Fruit fly (Drosophila melanogaster) whole organism, embryonic: ENCODE results near the gene CG5390.

Source experiments
- BEAF-32 ChIP-seq: fragments of 200-800 bp; sonication (Bioruptor generic); optimal IDR thresholded peaks from 3 replicates; lab custom pipeline; 2017; ENCODE audit warnings: missing biosample characterization, missing genetic modification characterization, mild to moderate bottlenecking, moderate library complexity, missing genetic modification reagents
- CG10267 ChIP-seq: fragments of 200-800 bp; sonication (Bioruptor generic); optimal IDR thresholded peaks from 2 replicates; lab custom pipeline; 2018; ENCODE audit warnings: missing biosample characterization, mild to moderate bottlenecking, missing genetic modification characterization, moderate library complexity
- CG10274 ChIP-seq: fragments of 200-800 bp; sonication (Bioruptor generic); optimal IDR thresholded peaks from 3 replicates; lab custom pipeline; 2017; ENCODE audit warnings: missing biosample characterization, mild to moderate bottlenecking, missing genetic modification characterization
- CG10979 ChIP-seq: fragments of 200-800 bp; sonication (Bioruptor generic); optimal IDR thresholded peaks from 2 replicates; lab custom pipeline; 2018; ENCODE audit warnings: missing biosample characterization, mild to moderate bottlenecking, missing genetic modification characterization, moderate library complexity
- CG12155 ChIP-seq: fragments of 200-800 bp; sonication (Bioruptor generic); optimal IDR thresholded peaks from 3 replicates; lab custom pipeline; 2016; ENCODE audit warnings: missing biosample characterization, missing genetic modification characterization
- CG12299 ChIP-seq: fragments of 200-800 bp; sonication (Bioruptor generic); optimal IDR thresholded peaks from 2 replicates; lab custom pipeline; 2018; ENCODE audit warnings: missing biosample characterization, mild to moderate bottlenecking, missing genetic modification characterization
- CG12391 ChIP-seq: fragments of 200-800 bp; sonication (Bioruptor generic); optimal IDR thresholded peaks from 3 replicates; lab custom pipeline; 2018; ENCODE audit warnings: missing biosample characterization, mild to moderate bottlenecking, missing genetic modification characterization, moderate library complexity
- CG12744 ChIP-seq: fragments of 200-800 bp; sonication (Bioruptor generic); optimal IDR thresholded peaks from 2 replicates; lab custom pipeline; 2016; ENCODE audit warnings: missing biosample characterization, missing genetic modification characterization
- CG12769 ChIP-seq: fragments of 200-800 bp; sonication (Bioruptor generic); optimal IDR thresholded peaks from 2 replicates; lab custom pipeline; 2019; ENCODE audit warnings: missing biosample characterization, mild to moderate bottlenecking, missing genetic modification characterization, moderate library complexity
- CG14710 ChIP-seq: fragments of 200-800 bp; sonication (Bioruptor generic); optimal IDR thresholded peaks from 3 replicates; lab custom pipeline; 2019; ENCODE audit warnings: missing biosample characterization, mild to moderate bottlenecking, missing genetic modification characterization, moderate library complexity
- CG15601 ChIP-seq: fragments of 200-800 bp; sonication (Bioruptor generic); optimal IDR thresholded peaks from 3 replicates; lab custom pipeline; 2019; ENCODE audit warnings: missing biosample characterization, mild to moderate bottlenecking, missing genetic modification characterization, moderate library complexity
- CG18262 ChIP-seq: fragments of 200-800 bp; optimal IDR thresholded peaks from 3 replicates; lab custom pipeline; 2019; ENCODE audit warnings: missing biosample characterization, mild to moderate bottlenecking, missing genetic modification characterization, moderate library complexity
- CG30020 ChIP-seq: fragments of 200-800 bp; optimal IDR thresholded peaks from 2 replicates; lab custom pipeline; 2019; ENCODE audit warnings: missing biosample characterization, mild to moderate bottlenecking, missing genetic modification characterization, moderate library complexity
- CG4282 ChIP-seq: fragments of 200-800 bp; sonication (Bioruptor generic); optimal IDR thresholded peaks from 2 replicates; lab custom pipeline; 2016; ENCODE audit warnings: missing biosample characterization, missing genetic modification characterization
- CG4730 ChIP-seq: fragments of 200-800 bp; sonication (Bioruptor generic); IDR thresholded peaks from 2 replicates; pipeline ENCODE4 v1.3.6; 2022; ENCODE audit warnings: missing biosample characterization, missing genetic modification characterization
- CG7786 ChIP-seq: fragments of 200-800 bp; sonication (Bioruptor generic); optimal IDR thresholded peaks from 2 replicates; lab custom pipeline; 2016; ENCODE audit warnings: missing biosample characterization, missing genetic modification characterization
- CG8290 ChIP-seq, 3 experiments: fragments of 200-800 bp; sonication (Bioruptor generic); optimal IDR thresholded peaks; 2 replicates each; lab custom pipeline; 2016 to 2019; ENCODE audit warnings: missing biosample characterization in 3 of 3, missing genetic modification characterization in 3 of 3, mild to moderate bottlenecking in 2 of 3, moderate library complexity in 1 of 3
- CG8359 ChIP-seq: fragments of 200-800 bp; sonication (Bioruptor generic); optimal IDR thresholded peaks from 2 replicates; lab custom pipeline; 2017; ENCODE audit warnings: missing biosample characterization, mild to moderate bottlenecking, missing genetic modification characterization, borderline replicate concordance
- CG8924 ChIP-seq: fragments of 200-800 bp; optimal IDR thresholded peaks from 3 replicates; lab custom pipeline; 2019; ENCODE audit warnings: missing biosample characterization, mild to moderate bottlenecking, missing genetic modification characterization, moderate library complexity
- CG9727 ChIP-seq: fragments of 200-800 bp; sonication (Bioruptor generic); optimal IDR thresholded peaks from 3 replicates; lab custom pipeline; 2017; ENCODE audit warnings: missing biosample characterization, mild to moderate bottlenecking, missing genetic modification characterization
- CG9797 ChIP-seq: fragments of 200-800 bp; sonication (Bioruptor generic); optimal IDR thresholded peaks from 3 replicates; lab custom pipeline; 2018; ENCODE audit warnings: missing biosample characterization, mild to moderate bottlenecking, missing genetic modification characterization
- Dp ChIP-seq: fragments of 200-800 bp; sonication (Bioruptor generic); optimal IDR thresholded peaks from 2 replicates; lab custom pipeline; 2018; ENCODE audit warnings: missing biosample characterization, mild to moderate bottlenecking, missing genetic modification characterization, moderate library complexity
- E2f2 ChIP-seq: fragments of 200-800 bp; sonication (Bioruptor generic); IDR thresholded peaks from 2 replicates; pipeline ENCODE4 v1.3.6; 2022; ENCODE audit warnings: missing biosample characterization, missing genetic modification characterization
- Fer1 ChIP-seq: fragments of 200-800 bp; sonication (Bioruptor generic); optimal IDR thresholded peaks from 2 replicates; lab custom pipeline; 2017; ENCODE audit warnings: missing biosample characterization, mild to moderate bottlenecking, missing genetic modification characterization
- NFAT ChIP-seq: fragments of 200-800 bp; sonication (Bioruptor generic); IDR thresholded peaks from 2 replicates; pipeline ENCODE4 v1.3.6; 2022; ENCODE audit warnings: missing biosample characterization, missing genetic modification characterization
- Nf-YC ChIP-seq: fragments of 200-800 bp; optimal IDR thresholded peaks from 3 replicates; lab custom pipeline; 2019; ENCODE audit warnings: missing biosample characterization, mild to moderate bottlenecking, missing genetic modification characterization, moderate library complexity
- Optix ChIP-seq: fragments of 200-800 bp; sonication (Bioruptor generic); IDR thresholded peaks from 3 replicates; pipeline ENCODE4 v1.3.6; 2022; ENCODE audit warnings: missing biosample characterization, missing genetic modification characterization
- Pdp1 ChIP-seq, 2 experiments: fragments of 200-800 bp; sonication (Bioruptor generic); optimal IDR thresholded peaks; 3 replicates each; lab custom pipeline; 2016; ENCODE audit warnings: missing biosample characterization in 2 of 2, missing genetic modification characterization in 2 of 2, mild to moderate bottlenecking in 1 of 2, moderate library complexity in 1 of 2
- bab2 ChIP-seq: fragments of 200-800 bp; sonication (Bioruptor generic); optimal IDR thresholded peaks from 2 replicates; lab custom pipeline; 2016; ENCODE audit warnings: missing biosample characterization, missing genetic modification characterization
- ewg ChIP-seq: fragments of 200-800 bp; sonication (Bioruptor generic); optimal IDR thresholded peaks from 3 replicates; lab custom pipeline; 2017; ENCODE audit warnings: mild to moderate bottlenecking, missing biosample characterization, missing genetic modification reagents, missing genetic modification characterization
- gem ChIP-seq: fragments of 200-800 bp; sonication (Bioruptor generic); optimal IDR thresholded peaks from 2 replicates; lab custom pipeline; 2019; ENCODE audit warnings: missing biosample characterization, mild to moderate bottlenecking, missing genetic modification characterization, moderate library complexity
- gro ChIP-seq: fragments of 200-800 bp; sonication (Bioruptor generic); optimal IDR thresholded peaks from 2 replicates; lab custom pipeline; 2016; ENCODE audit warnings: missing biosample characterization, missing genetic modification characterization
- hkb ChIP-seq, 2 experiments: fragments of 200-800 bp in 1 of 2; fragments of >200 bp in 1 of 2; sonication (Bioruptor generic) in 1 of 2; IDR thresholded peaks in 1 of 2; optimal IDR thresholded peaks in 1 of 2; 2 replicates each; pipeline versions ENCODE4 v1.3.6 to Lab custom; 2017 to 2022; ENCODE audit warnings: missing biosample characterization in 1 of 2, missing genetic modification characterization in 1 of 2
- lola ChIP-seq, 3 experiments: fragments of >200 bp in 2 of 3; fragments of 200-800 bp in 1 of 3; sonication (Bioruptor generic) in 1 of 3; optimal IDR thresholded peaks; 2 replicates each; lab custom pipeline; 2017 to 2019; ENCODE audit warnings: missing biosample characterization in 3 of 3, missing genetic modification characterization in 3 of 3, mild to moderate bottlenecking in 1 of 3, moderate library complexity in 1 of 3
- nmo ChIP-seq: fragments of 200-800 bp; sonication (Bioruptor generic); optimal IDR thresholded peaks from 2 replicates; lab custom pipeline; 2018; ENCODE audit warnings: missing biosample characterization, mild to moderate bottlenecking, missing genetic modification characterization, moderate library complexity
- pfk ChIP-seq: fragments of 200-800 bp; sonication (Bioruptor generic); optimal IDR thresholded peaks from 2 replicates; lab custom pipeline; 2018; ENCODE audit warnings: missing biosample characterization, mild to moderate bottlenecking, missing genetic modification characterization, moderate library complexity
- pita ChIP-seq: fragments of 200-800 bp; sonication (Bioruptor generic); optimal IDR thresholded peaks from 2 replicates; lab custom pipeline; 2017; ENCODE audit warnings: missing biosample characterization, mild to moderate bottlenecking, missing genetic modification characterization
- pzg ChIP-seq: fragments of 200-800 bp; sonication (Bioruptor generic); optimal IDR thresholded peaks from 3 replicates; lab custom pipeline; 2018; ENCODE audit warnings: missing biosample characterization, mild to moderate bottlenecking, missing genetic modification characterization, moderate library complexity
- rib ChIP-seq: fragments of 200-800 bp; sonication (Bioruptor generic); IDR thresholded peaks from 2 replicates; pipeline ENCODE4 v1.3.6; 2022; ENCODE audit warnings: missing biosample characterization, missing genetic modification characterization
- row ChIP-seq: fragments of 200-800 bp; sonication (Bioruptor generic); IDR thresholded peaks from 3 replicates; pipeline ENCODE4 v1.3.6; 2022; ENCODE audit warnings: missing biosample characterization, missing genetic modification characterization
- sens ChIP-seq: fragments of 200-800 bp; sonication (Bioruptor generic); peaks from one replicate; lab custom pipeline; 2016; ENCODE audit warnings: missing biosample characterization, missing genetic modification characterization
- slp2 ChIP-seq: fragments of 200-800 bp; sonication (Bioruptor generic); optimal IDR thresholded peaks from 2 replicates; lab custom pipeline; 2016; ENCODE audit warnings: missing biosample characterization, missing genetic modification characterization
- stwl ChIP-seq: fragments of 200-800 bp; sonication (Bioruptor generic); optimal IDR thresholded peaks from 3 replicates; lab custom pipeline; 2018; ENCODE audit warnings: missing biosample characterization, mild to moderate bottlenecking, missing genetic modification characterization, moderate library complexity
- tap ChIP-seq: fragments of 200-800 bp; optimal IDR thresholded peaks from 3 replicates; lab custom pipeline; 2019; ENCODE audit warnings: missing biosample characterization, mild to moderate bottlenecking, missing genetic modification characterization, moderate library complexity
- trem ChIP-seq: fragments of 200-800 bp; optimal IDR thresholded peaks from 3 replicates; lab custom pipeline; 2019; ENCODE audit warnings: missing biosample characterization, mild to moderate bottlenecking, missing genetic modification characterization, moderate library complexity
- wek ChIP-seq: fragments of 200-800 bp; sonication (Bioruptor generic); optimal IDR thresholded peaks from 3 replicates; lab custom pipeline; 2018; ENCODE audit warnings: missing biosample characterization, mild to moderate bottlenecking, missing genetic modification characterization, moderate library complexity

Gene CG5390

dm6 chr2L:10331066-10331847 is 24.9 kb upstream of the CG5390 start, which contains the start of the genes Schip1 and Cox10 (continued):
- TF ChIP-seq lola (GFP tag; optimal IDR thresholded peaks at IDR 0.05; lab: Kevin White, UChicago) (peak in 1 of 3 experiments; percentile 22), CG12391 (tag; lab: Kevin White, UChicago) (peak; percentile 72), CG4282 (GFP tag; lab: Kevin White, UChicago) (no peak), wek (peak; percentile 61), gem (tag; lab: Kevin White, UChicago) (peak; percentile 69), Pdp1 (GFP tag; optimal IDR thresholded peaks at IDR 0.05; lab: Kevin White, UChicago) (peak in 1 of 2 experiments; percentile 99), pfk (no peak), CG15601 (peak; percentile 23), CG9727 (GFP tag; lab: Kevin White, UChicago) (no peak), Nf-YC (tag; lab: Kevin White, UChicago) (peak; percentile 33), Dp (GFP tag; lab: Kevin White, UChicago) (peak; percentile 39), CG10267 (peak; percentile 71), CG12769 (no peak), nmo (peak; percentile 18), CG7786 (no peak), ewg (GFP tag; lab: Kevin White, UChicago) (peak; percentile 87), stwl (tag; lab: Kevin White, UChicago) (peak; percentile 21), CG8924 (tag; lab: Kevin White, UChicago) (peak; percentile 70), CG10979 (peak; percentile 20), CG18262 (tag; lab: Kevin White, UChicago) (peak; percentile 38), E2f2 (GFP tag; lab: Robert Waterston, UW) (peak; percentile 45; the same call in 1 of the 2 replicates), CG30020 (tag; lab: Kevin White, UChicago) (peak; percentile 85), tap (tag; lab: Kevin White, UChicago) (peak; percentile 10), pzg (GFP tag; lab: Kevin White, UChicago) (peak; percentile 13), CG12155 (GFP tag; lab: Kevin White, UChicago) (no peak), trem (peak; percentile 52), bab2 (GFP tag; lab: Kevin White, UChicago) (no peak), NFAT (no peak)

dm6 chr2L:10327790-10328189 is 21.4 kb upstream of the CG5390 start, which contains the start of gene RnrL:
TSS of gene RnrL (minus strand) at chr2L:10327943.
- TF ChIP-seq pzg (GFP tag; lab: Kevin White, UChicago): peak; percentile 40
- TF ChIP-seq hkb (optimal IDR thresholded peaks at IDR 0.05; lab: Kevin White, UChicago): no peak
- TF ChIP-seq hkb (GFP tag; IDR thresholded peaks at IDR 0.05; lab: Robert Waterston, UW): no peak
- TF ChIP-seq CG8359 (GFP tag; lab: Kevin White, UChicago): no peak
- peak; percentile 7 for TF ChIP-seq CG14710 (tag; lab: Kevin White, UChicago)
- peak; percentile 39; the same call in 2 of the 3 replicates for TF ChIP-seq row (GFP tag; lab: Robert Waterston, UW)
- TF ChIP-seq stwl (tag; lab: Kevin White, UChicago): peak; percentile 48
- TF ChIP-seq Optix (GFP tag; lab: Robert Waterston, UW): no peak
- no peak for TF ChIP-seq gro (GFP tag; lab: Kevin White, UChicago)
- peak; percentile 46 for TF ChIP-seq CG8290 (GFP tag; optimal IDR thresholded peaks at IDR 0.05; lab: Kevin White, UChicago)
- no peak for TF ChIP-seq CG8290 (tag; optimal IDR thresholded peaks at IDR 0.05; lab: Kevin White, UChicago)
- no peak for TF ChIP-seq Fer1 (GFP tag; lab: Kevin White, UChicago)
- peak; percentile 7 for TF ChIP-seq BEAF-32
- TF ChIP-seq CG10274: no peak
- no peak for TF ChIP-seq CG4730
- no peak for TF ChIP-seq CG12744 (GFP tag; lab: Kevin White, UChicago)
- no peak for TF ChIP-seq pita (GFP tag; lab: Kevin White, UChicago)
- no peak for TF ChIP-seq CG15601
- peak; percentile 89 for TF ChIP-seq CG30020 (tag; lab: Kevin White, UChicago)
- TF ChIP-seq rib (GFP tag; lab: Robert Waterston, UW): no peak
- peak; percentile 59 for TF ChIP-seq CG9797
- peak; percentile 10 for TF ChIP-seq sens
- TF ChIP-seq pfk: peak; percentile 85
- TF ChIP-seq slp2 (GFP tag; lab: Kevin White, UChicago): no peak
- TF ChIP-seq Nf-YC (tag; lab: Kevin White, UChicago): no peak
- no peak for TF ChIP-seq CG12299
